Worm (Caenorhabditis elegans) whole organism, young adult: Measurements from ENCODE around the gene hum-2.
A peak's percentile ranks its signal among the peaks of the same experiment; 100 is the strongest.
"Not testable (repeated sequence)": the region's sequence is repeated elsewhere in the genome, so short reads cannot be mapped to it uniquely, and the experiment has no call there.

Experiments
- F37B4.10 ChIP-seq: fragments of 200-800 bp; sonication (Bioruptor generic); IDR thresholded peaks from 2 replicates; pipeline ENCODE4 v1.3.6; 2022; ENCODE audit warnings: missing genetic modification characterization, missing compliant biosample characterization
- F49E8.2 ChIP-seq: sonication (generic microtip); optimal IDR thresholded peaks from 3 replicates; lab custom pipeline; 2017; ENCODE audit warnings: missing genetic modification characterization, mild to moderate bottlenecking, missing compliant biosample characterization, antibody characterized with exemption, moderate library complexity; ENCODE audit not compliant: insufficient read depth
- ama-1 ChIP-seq, 3 experiments: fragments of 150-350 bp in 1 of 3; sonication (generic microtip) in 2 of 3; optimal IDR thresholded peaks; 2 replicates each; lab custom pipeline; 2014 to 2018; ENCODE audit warnings: missing biosample characterization in 2 of 3, missing genetic modification characterization in 2 of 3, missing genetic modification reagents in 2 of 3
- aptf-2 ChIP-seq: fragments of 200-800 bp; sonication (Bioruptor generic); conservative IDR thresholded peaks from 2 replicates; pipeline ENCODE4 v1.3.6; 2022; ENCODE audit warnings: missing genetic modification reagents, missing genetic modification characterization, missing compliant biosample characterization
- ceh-40 ChIP-seq: fragments of 200-800 bp; sonication (Bioruptor generic); IDR thresholded peaks from 2 replicates; pipeline ENCODE4 v1.3.6; 2022; ENCODE audit warnings: missing genetic modification characterization, missing compliant biosample characterization
- dox-1 ChIP-seq: fragments of 200-800 bp; sonication (Bioruptor generic); IDR thresholded peaks from 2 replicates; pipeline ENCODE4 v1.3.6; 2022; ENCODE audit warnings: missing genetic modification reagents, missing genetic modification characterization, missing compliant biosample characterization
- egl-44 ChIP-seq: fragments of 200-800 bp; sonication (Bioruptor generic); IDR thresholded peaks from 2 replicates; pipeline ENCODE4 v1.3.6; 2022; ENCODE audit warnings: missing genetic modification reagents, missing genetic modification characterization, missing compliant biosample characterization
- hlh-26 ChIP-seq: fragments of 200-800 bp; sonication (Bioruptor generic); conservative IDR thresholded peaks from 2 replicates; pipeline ENCODE4 v1.3.6; 2022; ENCODE audit warnings: missing genetic modification reagents, missing genetic modification characterization, missing compliant biosample characterization
- hrde-1 ChIP-seq: sonication (generic microtip); optimal IDR thresholded peaks from 2 replicates; lab custom pipeline; 2016; ENCODE audit warnings: missing genetic modification characterization, mild to moderate bottlenecking, missing compliant biosample characterization, moderate library complexity, missing genotype, missing genetic modification reagents, borderline replicate concordance
- lir-1 ChIP-seq: fragments of 200-800 bp; sonication (Bioruptor generic); conservative IDR thresholded peaks from 2 replicates; pipeline ENCODE4 v1.3.6; 2022; ENCODE audit warnings: missing genetic modification reagents, missing genetic modification characterization, missing compliant biosample characterization
- repo-1 ChIP-seq: sonication (generic microtip); optimal IDR thresholded peaks from 2 replicates; lab custom pipeline; 2017; ENCODE audit warnings: mild to moderate bottlenecking, missing genetic modification characterization, missing compliant biosample characterization
- unc-130 ChIP-seq: sonication (generic microtip); optimal IDR thresholded peaks from 2 replicates; lab custom pipeline; 2016; ENCODE audit warnings: missing genetic modification reagents, missing genetic modification characterization, missing compliant biosample characterization

ce11 chrV:9341814-9342213 lies 44.2 kb upstream of the hum-2 start:
- not testable (repeated sequence) for TF ChIP-seq hlh-26 (GFP tag; lab: Robert Waterston, UW); ama-1 (optimal IDR thresholded peaks at IDR 0.05; lab: Kevin White, UChicago); ama-1 (GFP tag; optimal IDR thresholded peaks at IDR 0.05; lab: Kevin White, UChicago); F49E8.2 (tag; lab: Kevin White, UChicago); unc-130; hrde-1 (tag; lab: Kevin White, UChicago); dox-1 (GFP tag; lab: Robert Waterston, UW); repo-1 (tag; lab: Kevin White, UChicago)
- TF ChIP-seq ceh-40 = peak; percentile 71; the same call in 1 of the 2 replicates
- TF ChIP-seq lir-1 (GFP tag; lab: Robert Waterston, UW) = 0 out of 2 replicates have a peak, but pooled peaks have one; percentile 39
- 0 out of 2 replicates have a peak, but pooled peaks have one; percentile 12 for TF ChIP-seq aptf-2 (GFP tag; lab: Robert Waterston, UW)
- TF ChIP-seq egl-44 (GFP tag; lab: Robert Waterston, UW) = peak; percentile 68
- 0 out of 2 replicates have a peak, but pooled peaks have one; percentile 44 for TF ChIP-seq F37B4.10 (GFP tag; lab: Robert Waterston, UW)
